Fruit fly (Drosophila melanogaster) whole organism, embryonic: Measurements from ENCODE around the gene CG11454.

ENCODE experiments used
- Antp ChIP-seq: fragments of 200-800 bp; sonication (Bioruptor generic); optimal IDR thresholded peaks from 3 replicates; lab custom pipeline; 2016; ENCODE audit warnings: missing biosample characterization, missing genetic modification characterization
- Atf-2 ChIP-seq: fragments of 200-800 bp; sonication (Bioruptor generic); optimal IDR thresholded peaks from 2 replicates; lab custom pipeline; 2016; ENCODE audit warnings: missing biosample characterization, missing genetic modification characterization
- Bdp1 ChIP-seq: fragments of 200-800 bp; sonication (Bioruptor generic); optimal IDR thresholded peaks from 3 replicates; lab custom pipeline; 2016; ENCODE audit warnings: missing biosample characterization, missing genetic modification characterization
- CG12299 ChIP-seq: fragments of 200-800 bp; sonication (Bioruptor generic); optimal IDR thresholded peaks from 2 replicates; lab custom pipeline; 2018; ENCODE audit warnings: missing biosample characterization, mild to moderate bottlenecking, missing genetic modification characterization
- CG1233 ChIP-seq: fragments of 200-800 bp; sonication (Bioruptor generic); optimal IDR thresholded peaks from 4 replicates; lab custom pipeline; 2018; ENCODE audit warnings: missing biosample characterization, mild to moderate bottlenecking, missing genetic modification characterization
- CG12391 ChIP-seq: fragments of 200-800 bp; sonication (Bioruptor generic); optimal IDR thresholded peaks from 3 replicates; lab custom pipeline; 2018; ENCODE audit warnings: missing biosample characterization, mild to moderate bottlenecking, missing genetic modification characterization, moderate library complexity
- CG15601 ChIP-seq: fragments of 200-800 bp; sonication (Bioruptor generic); optimal IDR thresholded peaks from 3 replicates; lab custom pipeline; 2019; ENCODE audit warnings: missing biosample characterization, mild to moderate bottlenecking, missing genetic modification characterization, moderate library complexity
- CG1602 ChIP-seq: fragments of 200-800 bp; sonication (Bioruptor generic); optimal IDR thresholded peaks from 3 replicates; lab custom pipeline; 2016; ENCODE audit warnings: missing biosample characterization, missing genetic modification characterization
- CG2129 ChIP-seq: fragments of 200-800 bp; sonication (Bioruptor generic); IDR thresholded peaks from 2 replicates; pipeline ENCODE4 v1.3.6; 2022; ENCODE audit warnings: missing biosample characterization, missing genetic modification characterization; ENCODE audit not compliant: partially characterized antibody
- CG2202 ChIP-seq: fragments of 200-800 bp; sonication (Bioruptor generic); optimal IDR thresholded peaks from 2 replicates; lab custom pipeline; 2018; ENCODE audit warnings: missing biosample characterization, mild to moderate bottlenecking, missing genetic modification characterization
- CG30403 ChIP-seq: fragments of 200-800 bp; sonication (Bioruptor generic); optimal IDR thresholded peaks from 3 replicates; lab custom pipeline; 2016; ENCODE audit warnings: missing biosample characterization, missing genetic modification characterization
- CG31388 ChIP-seq: fragments of 200-800 bp; sonication (Bioruptor generic); optimal IDR thresholded peaks from 2 replicates; lab custom pipeline; 2016; ENCODE audit warnings: missing biosample characterization, missing genetic modification characterization
- CG31441 ChIP-seq: fragments of 200-800 bp; sonication (Bioruptor generic); IDR thresholded peaks from 2 replicates; pipeline ENCODE4 v1.3.6; 2022; ENCODE audit warnings: missing biosample characterization, missing genetic modification characterization
- CG3281 ChIP-seq: fragments of 200-800 bp; sonication (Bioruptor generic); optimal IDR thresholded peaks from 3 replicates; lab custom pipeline; 2017; ENCODE audit warnings: missing biosample characterization, mild to moderate bottlenecking, missing genetic modification characterization
- CG4424 ChIP-seq: fragments of 200-800 bp; sonication (Bioruptor generic); optimal IDR thresholded peaks from 3 replicates; lab custom pipeline; 2016; ENCODE audit warnings: missing biosample characterization, missing genetic modification characterization
- CG5953 ChIP-seq: fragments of 200-800 bp; sonication (Bioruptor generic); IDR thresholded peaks from 2 replicates; pipeline ENCODE4 v1.3.6; 2022; ENCODE audit warnings: missing biosample characterization, missing genetic modification characterization
- CG8924 ChIP-seq: fragments of 200-800 bp; optimal IDR thresholded peaks from 3 replicates; lab custom pipeline; 2019; ENCODE audit warnings: missing biosample characterization, mild to moderate bottlenecking, missing genetic modification characterization, moderate library complexity
- CG9609 ChIP-seq: fragments of 200-800 bp; sonication (Bioruptor generic); optimal IDR thresholded peaks from 3 replicates; lab custom pipeline; 2016; ENCODE audit warnings: missing biosample characterization, missing genetic modification characterization
- CG9797 ChIP-seq: fragments of 200-800 bp; sonication (Bioruptor generic); optimal IDR thresholded peaks from 3 replicates; lab custom pipeline; 2018; ENCODE audit warnings: missing biosample characterization, mild to moderate bottlenecking, missing genetic modification characterization
- Camta ChIP-seq: fragments of 200-800 bp; sonication (Bioruptor generic); optimal IDR thresholded peaks from 2 replicates; lab custom pipeline; 2016; ENCODE audit warnings: missing biosample characterization, missing genetic modification characterization
- Dbx ChIP-seq: fragments of 200-800 bp; sonication (Bioruptor generic); IDR thresholded peaks from 3 replicates; pipeline ENCODE4 v1.3.6; 2022; ENCODE audit warnings: missing biosample characterization, missing genetic modification characterization
- Dek ChIP-seq: fragments of 200-800 bp; sonication (Bioruptor generic); optimal IDR thresholded peaks from 3 replicates; lab custom pipeline; 2019; ENCODE audit warnings: missing biosample characterization, mild to moderate bottlenecking, missing genetic modification characterization, moderate library complexity
- Doc2 ChIP-seq: fragments of 200-800 bp; sonication (Bioruptor generic); IDR thresholded peaks from 2 replicates; pipeline ENCODE4 v1.3.6; 2022; ENCODE audit warnings: missing biosample characterization, missing genetic modification characterization
- Ets65A ChIP-seq: fragments of 200-800 bp; sonication (Bioruptor generic); peaks from one replicate; lab custom pipeline; 2016; ENCODE audit warnings: missing biosample characterization, missing genetic modification characterization
- HmgD ChIP-seq: fragments of 200-800 bp; sonication (Bioruptor generic); optimal IDR thresholded peaks from 3 replicates; lab custom pipeline; 2016; ENCODE audit warnings: missing biosample characterization, missing genetic modification characterization
- Hr39 ChIP-seq: fragments of >200 bp; optimal IDR thresholded peaks from 2 replicates; lab custom pipeline; 2017
- Jarid2 ChIP-seq: fragments of 200-800 bp; sonication (Bioruptor generic); optimal IDR thresholded peaks from 3 replicates; lab custom pipeline; 2017; ENCODE audit warnings: mild to moderate bottlenecking, missing biosample characterization, missing genetic modification reagents, missing genetic modification characterization
- Lim3 ChIP-seq: fragments of 200-800 bp; sonication (Bioruptor generic); IDR thresholded peaks from 2 replicates; pipeline ENCODE4 v1.3.6; 2022; ENCODE audit warnings: missing biosample characterization, missing genetic modification characterization
- MESR4 ChIP-seq: fragments of 200-800 bp; sonication (Bioruptor generic); optimal IDR thresholded peaks from 2 replicates; lab custom pipeline; 2018; ENCODE audit warnings: missing biosample characterization, mild to moderate bottlenecking, missing genetic modification characterization, moderate library complexity
- Meics ChIP-seq: fragments of 200-800 bp; sonication (Bioruptor generic); optimal IDR thresholded peaks from 2 replicates; lab custom pipeline; 2017; ENCODE audit warnings: missing biosample characterization, mild to moderate bottlenecking, missing genetic modification characterization
- Mrtf ChIP-seq: fragments of 200-800 bp; sonication (Bioruptor generic); IDR thresholded peaks from 3 replicates; pipeline ENCODE4 v1.3.6; 2022; ENCODE audit warnings: missing biosample characterization, missing genetic modification characterization
- NK7.1 ChIP-seq: fragments of 200-800 bp; sonication (Bioruptor generic); optimal IDR thresholded peaks from 3 replicates; lab custom pipeline; 2016; ENCODE audit warnings: missing biosample characterization, missing genetic modification characterization
- PHDP ChIP-seq: fragments of 200-800 bp; sonication (Bioruptor generic); optimal IDR thresholded peaks from 3 replicates; lab custom pipeline; 2018; ENCODE audit warnings: missing biosample characterization, mild to moderate bottlenecking, missing genetic modification characterization, moderate library complexity
- TFAM ChIP-seq: fragments of 200-800 bp; sonication (Bioruptor generic); optimal IDR thresholded peaks from 2 replicates; lab custom pipeline; 2017; ENCODE audit warnings: missing biosample characterization, missing genetic modification characterization, inconsistent platforms
- Usf ChIP-seq: fragments of 200-800 bp; sonication (Bioruptor generic); optimal IDR thresholded peaks from 2 replicates; lab custom pipeline; 2017; ENCODE audit warnings: missing genotype, missing biosample characterization, missing genetic modification characterization
- ase ChIP-seq: fragments of 200-800 bp; sonication (Bioruptor generic); IDR thresholded peaks from 3 replicates; pipeline ENCODE4 v1.3.6; 2022; ENCODE audit warnings: missing biosample characterization, missing genetic modification characterization
- bowl ChIP-seq: fragments of 200-800 bp; sonication (Bioruptor generic); IDR thresholded peaks from 2 replicates; pipeline ENCODE4 v1.3.6; 2022; ENCODE audit warnings: missing biosample characterization, missing genetic modification characterization
- caup ChIP-seq: fragments of 200-800 bp; sonication (Bioruptor generic); optimal IDR thresholded peaks from 3 replicates; lab custom pipeline; 2017; ENCODE audit warnings: missing biosample characterization, mild to moderate bottlenecking, missing genetic modification characterization, moderate library complexity; ENCODE audit not compliant: severe bottlenecking
- cg ChIP-seq: fragments of 200-800 bp; sonication (Bioruptor generic); optimal IDR thresholded peaks from 3 replicates; lab custom pipeline; 2019; ENCODE audit warnings: missing biosample characterization, mild to moderate bottlenecking, missing genetic modification characterization, moderate library complexity
- dm ChIP-seq: fragments of 200-800 bp; sonication (Bioruptor generic); optimal IDR thresholded peaks from 3 replicates; lab custom pipeline; 2016; ENCODE audit warnings: missing biosample characterization, missing genetic modification characterization
- fd64A ChIP-seq: fragments of 200-800 bp; sonication (Bioruptor generic); optimal IDR thresholded peaks from 3 replicates; lab custom pipeline; 2018; ENCODE audit warnings: missing biosample characterization, mild to moderate bottlenecking, missing genetic modification characterization
- hb ChIP-seq: fragments of 200-800 bp; sonication (Bioruptor generic); IDR thresholded peaks from 3 replicates; pipeline ENCODE4 v1.3.6; 2022; ENCODE audit warnings: missing biosample characterization, missing genetic modification characterization; ENCODE audit not compliant: partially characterized antibody
- her ChIP-seq: fragments of 200-800 bp; sonication (Bioruptor generic); optimal IDR thresholded peaks from 2 replicates; lab custom pipeline; 2016; ENCODE audit warnings: missing biosample characterization, missing genetic modification characterization
- ind ChIP-seq: fragments of 200-800 bp; sonication (Bioruptor generic); optimal IDR thresholded peaks from 3 replicates; lab custom pipeline; 2016; ENCODE audit warnings: missing biosample characterization, missing genetic modification characterization
- luna ChIP-seq: fragments of 200-800 bp; sonication (Bioruptor generic); optimal IDR thresholded peaks from 2 replicates; lab custom pipeline; 2016; ENCODE audit warnings: missing biosample characterization, missing genetic modification characterization
- nau ChIP-seq: fragments of 200-800 bp; sonication (Bioruptor generic); optimal IDR thresholded peaks from 3 replicates; lab custom pipeline; 2017; ENCODE audit warnings: missing biosample characterization, mild to moderate bottlenecking, missing genetic modification characterization, missing genetic modification reagents
- peb ChIP-seq: fragments of 200-800 bp; sonication (Bioruptor generic); IDR thresholded peaks from 2 replicates; pipeline ENCODE4 v1.3.6; 2022; ENCODE audit warnings: missing biosample characterization, missing genetic modification characterization
- psq ChIP-seq: fragments of 200-800 bp; sonication (Bioruptor generic); optimal IDR thresholded peaks from 2 replicates; lab custom pipeline; 2017; ENCODE audit warnings: missing biosample characterization, missing genetic modification characterization
- usp ChIP-seq: fragments of >200 bp; optimal IDR thresholded peaks from 2 replicates; lab custom pipeline; 2017; ENCODE audit warnings: missing biosample characterization, missing genetic modification characterization
- yki ChIP-seq: fragments of >200 bp; optimal IDR thresholded peaks from 3 replicates; lab custom pipeline; 2018
- zen2 ChIP-seq: fragments of 200-800 bp; sonication (Bioruptor generic); IDR thresholded peaks from 3 replicates; pipeline ENCODE4 v1.3.6; 2022; ENCODE audit warnings: missing biosample characterization, missing genetic modification characterization; ENCODE audit not compliant: partially characterized antibody

CG11454 gene

dm6 chr2L:131466-132270, 11.5 kb upstream of the CG11454 start, which contains the start of gene Gs1 (continued):
- TF ChIP-seq her (GFP tag; lab: Kevin White, UChicago) (peak; percentile 30), Ets65A (GFP tag; lab: Kevin White, UChicago) (no peak), cg (no peak), NK7.1 (GFP tag; lab: Kevin White, UChicago) (no peak), Dek (peak; percentile 37), ase (no peak), CG2202 (tag; lab: Kevin White, UChicago) (no peak), MESR4 (GFP tag; lab: Kevin White, UChicago) (peak; percentile 49), usp (GFP tag; lab: Kevin White, UChicago) (no peak), Atf-2 (GFP tag; lab: Kevin White, UChicago) (no peak), TFAM (no peak), Usf (GFP tag; lab: Kevin White, UChicago) (no peak), CG5953 (GFP tag; lab: Robert Waterston, UW) (no peak), CG31388 (GFP tag; lab: Kevin White, UChicago) (no peak), yki (lab: Kevin White, UChicago) (peak; percentile 36), CG12391 (tag; lab: Kevin White, UChicago) (no peak), CG2129 (no peak), PHDP (tag; lab: Kevin White, UChicago) (peak; percentile 20), dm (GFP tag; lab: Kevin White, UChicago) (no peak), CG12299 (tag; lab: Kevin White, UChicago) (peak; percentile 33), CG1233 (GFP tag; lab: Kevin White, UChicago) (peak; percentile 37), Doc2 (GFP tag; lab: Robert Waterston, UW) (no peak), hb (GFP tag; lab: Robert Waterston, UW) (no peak), Hr39 (lab: Kevin White, UChicago) (no peak), fd64A (GFP tag; lab: Kevin White, UChicago) (no peak), CG15601 (tag; lab: Kevin White, UChicago) (no peak), CG30403 (GFP tag; lab: Kevin White, UChicago) (no peak), ind (GFP tag; lab: Kevin White, UChicago) (no peak), peb (GFP tag; lab: Robert Waterston, UW) (no peak), caup (GFP tag; lab: Kevin White, UChicago) (peak; percentile 60), CG8924 (tag; lab: Kevin White, UChicago) (no peak), Bdp1 (no peak), CG9797 (GFP tag; lab: Kevin White, UChicago) (no peak), luna (GFP tag; lab: Kevin White, UChicago) (no peak), nau (GFP tag; lab: Kevin White, UChicago) (peak; percentile 48), CG4424 (GFP tag; lab: Kevin White, UChicago) (peak; percentile 11), CG31441 (GFP tag; lab: Robert Waterston, UW) (no peak; the same call in 1 of the 2 replicates), Antp (GFP tag; lab: Kevin White, UChicago) (no peak), CG3281 (peak; percentile 9), Meics (GFP tag; lab: Kevin White, UChicago) (peak; percentile 26), bowl (no peak), Dbx (GFP tag; lab: Robert Waterston, UW) (peak; percentile 16; the same call in 1 of the 3 replicates), HmgD (GFP tag; lab: Kevin White, UChicago) (no peak), CG1602 (GFP tag; lab: Kevin White, UChicago) (no peak), psq (GFP tag; lab: Kevin White, UChicago) (no peak), zen2 (GFP tag; lab: Robert Waterston, UW) (peak; percentile 68; the same call in 2 of the 3 replicates), Mrtf (GFP tag; lab: Robert Waterston, UW) (no peak), Jarid2 (GFP tag; lab: Kevin White, UChicago) (peak; percentile 89), Camta (GFP tag; lab: Kevin White, UChicago) (no peak), Lim3 (GFP tag; lab: Robert Waterston, UW) (no peak), CG9609 (GFP tag; lab: Kevin White, UChicago) (no peak)
